Fruit fly (Drosophila melanogaster): ENCODE measurements around the gene CG44815.

CG44815 gene

dm6 chrX:9396835-9397234 lies 49.2 kb downstream of the CG44815 start:
- TF ChIP-seq Dfd (GFP tag; optimal IDR thresholded peaks at IDR 0.05) = peak in 1 of 2 experiments; percentile 74
